Worm (Caenorhabditis elegans) whole organism, L4 larva: ENCODE data around the gene ser-7.

Source experiments
- D1046.2 ChIP-seq: fragments of 200-800 bp; sonication (Bioruptor generic); IDR thresholded peaks from 2 replicates; pipeline ENCODE4 v1.3.6; 2022; ENCODE audit warnings: missing genetic modification characterization, missing compliant biosample characterization
- dmd-8 ChIP-seq: fragments of 200-800 bp; sonication (Bioruptor generic); IDR thresholded peaks from 2 replicates; pipeline ENCODE4 v1.3.6; 2022; ENCODE audit warnings: missing genetic modification characterization, missing compliant biosample characterization
- lsy-2 ChIP-seq, 2 experiments: fragments of 150-350 bp in 1 of 2; sonication (generic microtip) in 1 of 2; optimal IDR thresholded peaks; 2 replicates each; lab custom pipeline; 2014 to 2017; ENCODE audit warnings: missing biosample characterization in 2 of 2, missing genetic modification characterization in 2 of 2
- mdl-1 ChIP-seq, 2 experiments: fragments of 150-350 bp in 1 of 2; sonication (generic microtip) in 1 of 2; optimal IDR thresholded peaks; 2 replicates each; lab custom pipeline; 2014 to 2017; ENCODE audit warnings: missing biosample characterization in 2 of 2, missing genetic modification characterization in 2 of 2
- nhr-237 ChIP-seq: sonication (generic microtip); optimal IDR thresholded peaks from 2 replicates; lab custom pipeline; 2017; ENCODE audit warnings: missing biosample characterization, missing genetic modification characterization
- pha-4 ChIP-seq, 2 experiments: fragments of 150-350 bp in 1 of 2; fragments of 200-800 bp in 1 of 2; sonication (Bioruptor generic) in 1 of 2; IDR thresholded peaks in 1 of 2; optimal IDR thresholded peaks in 1 of 2; 2 replicates each; pipeline versions ENCODE4 v1.3.6 to Lab custom; 2014 to 2022; ENCODE audit warnings: missing genetic modification characterization in 2 of 2, missing genetic modification reagents in 2 of 2, missing biosample characterization in 1 of 2, missing compliant biosample characterization in 1 of 2
- pqm-1 ChIP-seq: sonication (generic microtip); optimal IDR thresholded peaks from 2 replicates; lab custom pipeline; 2017; ENCODE audit warnings: missing biosample characterization, missing genetic modification characterization
- skn-1 ChIP-seq: fragments of 150-350 bp; optimal IDR thresholded peaks from 2 replicates; lab custom pipeline; 2014; ENCODE audit warnings: missing biosample characterization, missing genetic modification characterization

DNA sequence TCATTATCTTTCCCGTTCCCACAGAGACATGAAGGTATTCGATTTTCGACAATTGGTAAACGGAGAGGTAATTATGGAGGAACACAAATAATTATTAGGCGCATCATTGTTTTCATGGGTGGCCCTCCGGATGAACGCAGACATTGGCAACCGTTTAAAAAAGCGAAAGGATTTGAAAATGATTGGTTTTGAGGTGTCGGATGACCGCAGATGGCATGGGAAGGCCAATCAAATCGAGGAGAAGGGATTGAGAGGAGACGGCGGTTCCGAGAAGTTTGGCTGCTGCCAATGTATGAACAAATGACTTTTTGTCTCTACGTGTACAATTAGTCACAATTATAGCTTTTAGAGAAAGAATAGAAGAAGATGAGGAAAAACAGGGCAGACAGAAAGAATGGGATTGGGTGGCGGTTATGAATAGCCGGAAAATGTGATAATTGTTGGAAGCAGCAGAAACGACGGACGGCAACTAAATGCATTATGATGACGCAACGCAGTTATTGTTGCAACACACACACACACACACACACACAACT is 34.2 kb downstream of the ser-7 start:
- TF ChIP-seq nhr-237, result no peak
- TF ChIP-seq dmd-8, result no peak
- TF ChIP-seq pha-4 (GFP tag; IDR thresholded peaks at IDR 0.05; lab: Robert Waterston, UW), result no peak
- TF ChIP-seq pha-4 (tag; optimal IDR thresholded peaks at IDR 0.05; lab: Kevin White, UChicago), result no peak
- TF ChIP-seq pqm-1, result no peak
- no peak for TF ChIP-seq D1046.2 (GFP tag; lab: Robert Waterston, UW)
- no peak for TF ChIP-seq skn-1 (tag; lab: Kevin White, UChicago)
- TF ChIP-seq lsy-2 (tag; optimal IDR thresholded peaks at IDR 0.05; lab: Kevin White, UChicago), result no peak
- no peak for TF ChIP-seq mdl-1 (tag; optimal IDR thresholded peaks at IDR 0.05; lab: Kevin White, UChicago)
